Worm (Caenorhabditis elegans) whole organism, L2 larva: ENCODE measurements around the gene F09G2.8.

Experiments
- alr-1 ChIP-seq: fragments of 150-350 bp; optimal IDR thresholded peaks from 2 replicates; lab custom pipeline; 2014; ENCODE audit warnings: missing biosample characterization, missing genetic modification characterization
- aly-2 ChIP-seq: fragments of 150-350 bp; optimal IDR thresholded peaks from 2 replicates; lab custom pipeline; 2014; ENCODE audit warnings: missing biosample characterization, missing genetic modification characterization
- ama-1 ChIP-seq: fragments of 150-350 bp; optimal IDR thresholded peaks from 2 replicates; lab custom pipeline; 2018; ENCODE audit warnings: inconsistent platforms
- nhr-12 ChIP-seq: fragments of 150-350 bp; optimal IDR thresholded peaks from 2 replicates; lab custom pipeline; 2014; ENCODE audit warnings: missing biosample characterization, missing genetic modification characterization
- nhr-23 ChIP-seq: fragments of 150-350 bp; optimal IDR thresholded peaks from 2 replicates; lab custom pipeline; 2014; ENCODE audit warnings: missing biosample characterization, missing genetic modification reagents, missing genetic modification characterization
- nhr-77 ChIP-seq: fragments of 150-350 bp; optimal IDR thresholded peaks from 2 replicates; lab custom pipeline; 2014; ENCODE audit warnings: missing biosample characterization, missing genetic modification characterization
- snpc-4 ChIP-seq: fragments of 150-350 bp; optimal IDR thresholded peaks from 2 replicates; lab custom pipeline; 2014; ENCODE audit warnings: missing biosample characterization, missing genetic modification characterization

DNA sequence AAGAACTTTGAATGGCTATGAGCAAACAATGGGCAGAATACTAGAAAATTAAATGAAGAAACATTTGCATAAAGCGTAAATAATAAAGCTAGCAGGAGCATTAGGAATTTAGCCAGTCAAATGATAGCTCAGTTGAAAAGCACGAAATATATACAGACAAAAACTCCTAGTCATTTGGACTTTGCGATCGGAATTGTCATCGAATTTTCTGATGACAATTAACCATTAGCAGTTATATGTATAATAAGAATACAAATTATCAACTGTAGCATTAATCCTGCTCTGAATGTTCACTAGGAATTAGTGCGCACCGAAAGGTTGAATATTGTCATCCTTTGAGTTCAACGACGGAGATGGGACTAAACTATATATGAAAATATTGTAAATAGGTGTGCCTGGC, 46.1 kb downstream of the F09G2.8 start, which contains the start of gene ugt-38:
- TF ChIP-seq ama-1, result no peak
- no peak for TF ChIP-seq alr-1 (tag; lab: Kevin White, UChicago)
- no peak for TF ChIP-seq nhr-77 (tag; lab: Kevin White, UChicago)
- TF ChIP-seq nhr-12, result no peak
- no peak for TF ChIP-seq nhr-23 (tag; lab: Kevin White, UChicago)
- no peak for TF ChIP-seq snpc-4 (tag; lab: Kevin White, UChicago)
- TF ChIP-seq aly-2 (tag; lab: Kevin White, UChicago), result no peak
